Worm (Caenorhabditis elegans) whole organism, L2 larva: Measurements from ENCODE around the gene pgp-1.

Experiments used
- C34F6.9 ChIP-seq: fragments of 150-350 bp; optimal IDR thresholded peaks from 2 replicates; lab custom pipeline; 2014; ENCODE audit warnings: missing biosample characterization, missing genetic modification characterization
- F13H6.1 ChIP-seq: sonication (generic microtip); optimal IDR thresholded peaks from 2 replicates; lab custom pipeline; 2016; ENCODE audit warnings: missing genetic modification characterization, missing compliant biosample characterization
- R02D3.7 ChIP-seq: fragments of 150-350 bp; optimal IDR thresholded peaks from 2 replicates; lab custom pipeline; 2014; ENCODE audit warnings: missing biosample characterization, missing genetic modification characterization
- Y55F3AM.14 ChIP-seq: fragments of 200-800 bp; sonication (Bioruptor generic); optimal IDR thresholded peaks from 2 replicates; lab custom pipeline; 2018; ENCODE audit warnings: mild to moderate bottlenecking, missing genetic modification characterization, missing compliant biosample characterization
- ZK546.5 ChIP-seq: sonication (generic microtip); optimal IDR thresholded peaks from 2 replicates; lab custom pipeline; 2017; ENCODE audit warnings: missing biosample characterization, missing genetic modification characterization
- alr-1 ChIP-seq: fragments of 150-350 bp; optimal IDR thresholded peaks from 2 replicates; lab custom pipeline; 2014; ENCODE audit warnings: missing biosample characterization, missing genetic modification characterization
- aly-2 ChIP-seq: fragments of 150-350 bp; optimal IDR thresholded peaks from 2 replicates; lab custom pipeline; 2014; ENCODE audit warnings: missing biosample characterization, missing genetic modification characterization
- ama-1 ChIP-seq: fragments of 150-350 bp; optimal IDR thresholded peaks from 2 replicates; lab custom pipeline; 2018; ENCODE audit warnings: inconsistent platforms
- blmp-1 ChIP-seq: sonication (generic microtip); optimal IDR thresholded peaks from 2 replicates; lab custom pipeline; 2017; ENCODE audit warnings: missing genetic modification characterization, mild to moderate bottlenecking, missing compliant biosample characterization, antibody characterized with exemption, moderate library complexity; ENCODE audit not compliant: insufficient read depth
- ceh-16 ChIP-seq: fragments of 150-350 bp; optimal IDR thresholded peaks from 2 replicates; lab custom pipeline; 2014; ENCODE audit warnings: missing biosample characterization, missing genetic modification characterization
- ceh-82 ChIP-seq: fragments of 150-350 bp; optimal IDR thresholded peaks from 2 replicates; lab custom pipeline; 2014; ENCODE audit warnings: missing biosample characterization, missing genetic modification characterization
- crh-2 ChIP-seq: sonication (generic microtip); optimal IDR thresholded peaks from 2 replicates; lab custom pipeline; 2017; ENCODE audit warnings: missing biosample characterization, missing genetic modification characterization
- dmd-4 ChIP-seq: sonication (generic microtip); optimal IDR thresholded peaks from 2 replicates; lab custom pipeline; 2017; ENCODE audit warnings: missing biosample characterization, missing genetic modification characterization
- egl-27 ChIP-seq: sonication (generic microtip); optimal IDR thresholded peaks from 3 replicates; lab custom pipeline; 2017; ENCODE audit warnings: missing biosample characterization, missing genetic modification reagents, missing genetic modification characterization
- elt-1 ChIP-seq: fragments of 150-350 bp; optimal IDR thresholded peaks from 2 replicates; lab custom pipeline; 2014; ENCODE audit warnings: missing biosample characterization, missing genetic modification characterization
- elt-3 ChIP-seq: sonication (generic microtip); optimal IDR thresholded peaks from 2 replicates; lab custom pipeline; 2017; ENCODE audit warnings: missing biosample characterization, missing genetic modification characterization
- fos-1 ChIP-seq: fragments of 150-350 bp; optimal IDR thresholded peaks from 2 replicates; lab custom pipeline; 2014; ENCODE audit warnings: missing biosample characterization, missing genetic modification characterization
- gmeb-1 ChIP-seq: fragments of 150-350 bp; optimal IDR thresholded peaks from 2 replicates; lab custom pipeline; 2014; ENCODE audit warnings: missing biosample characterization, missing genetic modification characterization
- lin-11 ChIP-seq: fragments of 150-350 bp; sonication (generic microtip); optimal IDR thresholded peaks from 2 replicates; lab custom pipeline; 2014; ENCODE audit warnings: missing biosample characterization, missing genetic modification characterization, inconsistent platforms, mixed read lengths
- lin-13 ChIP-seq: fragments of 150-350 bp; optimal IDR thresholded peaks from 2 replicates; lab custom pipeline; 2014; ENCODE audit warnings: missing biosample characterization, missing genetic modification reagents, missing genetic modification characterization
- lin-39 ChIP-seq: fragments of 150-350 bp; optimal IDR thresholded peaks from 2 replicates; lab custom pipeline; 2014; ENCODE audit warnings: missing biosample characterization, missing genetic modification reagents, missing genetic modification characterization
- lsy-2 ChIP-seq, 2 experiments: fragments of 150-350 bp in 1 of 2; sonication (generic microtip) in 1 of 2; optimal IDR thresholded peaks; 2 replicates each; lab custom pipeline; 2014 to 2017; ENCODE audit warnings: missing biosample characterization in 2 of 2, missing genetic modification characterization in 2 of 2
- mab-5 ChIP-seq: fragments of 150-350 bp; optimal IDR thresholded peaks from 2 replicates; lab custom pipeline; 2014; ENCODE audit warnings: missing biosample characterization, missing genetic modification characterization
- mbf-1 ChIP-seq: sonication (generic microtip); optimal IDR thresholded peaks from 2 replicates; lab custom pipeline; 2017; ENCODE audit warnings: missing biosample characterization, missing genetic modification characterization
- mdl-1 ChIP-seq, 2 experiments: fragments of 150-350 bp in 1 of 2; sonication (generic microtip) in 1 of 2; optimal IDR thresholded peaks; 2 replicates each; lab custom pipeline; 2017; ENCODE audit warnings: missing biosample characterization in 2 of 2, missing genetic modification characterization in 2 of 2
- nhr-10 ChIP-seq: sonication (generic microtip); optimal IDR thresholded peaks from 2 replicates; lab custom pipeline; 2017; ENCODE audit warnings: missing biosample characterization, missing genetic modification characterization
- nhr-11 ChIP-seq: fragments of 150-350 bp; optimal IDR thresholded peaks from 2 replicates; lab custom pipeline; 2014; ENCODE audit warnings: missing biosample characterization, missing genetic modification characterization
- nhr-12 ChIP-seq: fragments of 150-350 bp; optimal IDR thresholded peaks from 2 replicates; lab custom pipeline; 2014; ENCODE audit warnings: missing biosample characterization, missing genetic modification characterization
- nhr-129 ChIP-seq: fragments of 150-350 bp; optimal IDR thresholded peaks from 2 replicates; lab custom pipeline; 2014; ENCODE audit warnings: missing biosample characterization, missing genetic modification characterization
- nhr-21 ChIP-seq: fragments of 150-350 bp; optimal IDR thresholded peaks from 2 replicates; lab custom pipeline; 2014; ENCODE audit warnings: missing biosample characterization, missing genetic modification characterization
- nhr-23 ChIP-seq: fragments of 150-350 bp; optimal IDR thresholded peaks from 2 replicates; lab custom pipeline; 2014; ENCODE audit warnings: missing biosample characterization, missing genetic modification reagents, missing genetic modification characterization
- nhr-237 ChIP-seq: fragments of 150-350 bp; optimal IDR thresholded peaks from 2 replicates; lab custom pipeline; 2014; ENCODE audit warnings: missing biosample characterization, missing genetic modification characterization
- nhr-25 ChIP-seq: fragments of 150-350 bp; sonication (generic microtip); optimal IDR thresholded peaks from 3 replicates; lab custom pipeline; 2014; ENCODE audit warnings: missing biosample characterization, missing genetic modification characterization
- nhr-6 ChIP-seq: fragments of 150-350 bp; optimal IDR thresholded peaks from 2 replicates; lab custom pipeline; 2014; ENCODE audit warnings: missing biosample characterization, missing genetic modification characterization
- nhr-77 ChIP-seq: fragments of 150-350 bp; optimal IDR thresholded peaks from 2 replicates; lab custom pipeline; 2014; ENCODE audit warnings: missing biosample characterization, missing genetic modification characterization
- peb-1 ChIP-seq: fragments of 150-350 bp; optimal IDR thresholded peaks from 2 replicates; lab custom pipeline; 2014; ENCODE audit warnings: missing biosample characterization, missing genetic modification characterization
- sem-4 ChIP-seq: fragments of 150-350 bp; optimal IDR thresholded peaks from 2 replicates; lab custom pipeline; 2014; ENCODE audit warnings: missing biosample characterization, missing genetic modification reagents, missing genetic modification characterization
- skn-1 ChIP-seq: sonication (generic microtip); optimal IDR thresholded peaks from 2 replicates; lab custom pipeline; 2017; ENCODE audit warnings: missing biosample characterization, missing genetic modification characterization
- sma-3 ChIP-seq: sonication (generic microtip); optimal IDR thresholded peaks from 2 replicates; lab custom pipeline; 2016; ENCODE audit warnings: missing genetic modification reagents, missing genetic modification characterization, missing compliant biosample characterization
- sma-9 ChIP-seq, 2 experiments: fragments of 150-350 bp in 1 of 2; sonication (generic microtip) in 1 of 2; optimal IDR thresholded peaks; 2 replicates each; lab custom pipeline; 2014 to 2016; ENCODE audit warnings: missing genetic modification characterization in 2 of 2, mild to moderate bottlenecking in 1 of 2, missing biosample characterization in 1 of 2, missing compliant biosample characterization in 1 of 2, missing genetic modification reagents in 1 of 2, moderate library complexity in 1 of 2
- snpc-4 ChIP-seq: fragments of 150-350 bp; optimal IDR thresholded peaks from 2 replicates; lab custom pipeline; 2014; ENCODE audit warnings: missing biosample characterization, missing genetic modification characterization
- unc-39 ChIP-seq: fragments of 150-350 bp; optimal IDR thresholded peaks from 2 replicates; lab custom pipeline; 2014; ENCODE audit warnings: missing biosample characterization, missing genetic modification characterization
- unc-55 ChIP-seq: fragments of 150-350 bp; sonication (generic microtip); optimal IDR thresholded peaks from 3 replicates; lab custom pipeline; 2014; ENCODE audit warnings: missing biosample characterization, missing genetic modification reagents, missing genetic modification characterization
- unc-62 ChIP-seq: fragments of 150-350 bp; optimal IDR thresholded peaks from 2 replicates; lab custom pipeline; 2014; ENCODE audit warnings: missing biosample characterization, missing genetic modification reagents, missing genetic modification characterization
- zag-1 ChIP-seq: fragments of 150-350 bp; optimal IDR thresholded peaks from 2 replicates; lab custom pipeline; 2014; ENCODE audit warnings: missing biosample characterization, missing genetic modification characterization
- ztf-1 ChIP-seq: fragments of 200-800 bp; sonication (Bioruptor generic); conservative IDR thresholded peaks from 2 replicates; pipeline ENCODE4 v1.3.6; 2022; ENCODE audit warnings: missing genetic modification characterization, missing compliant biosample characterization
- ztf-11 ChIP-seq: sonication (generic microtip); optimal IDR thresholded peaks from 2 replicates; lab custom pipeline; 2017; ENCODE audit warnings: missing biosample characterization, missing genetic modification characterization
- ztf-4 ChIP-seq: fragments of 150-350 bp; optimal IDR thresholded peaks from 2 replicates; lab custom pipeline; 2014; ENCODE audit warnings: missing biosample characterization, missing genetic modification characterization

pgp-1 gene

DNA sequence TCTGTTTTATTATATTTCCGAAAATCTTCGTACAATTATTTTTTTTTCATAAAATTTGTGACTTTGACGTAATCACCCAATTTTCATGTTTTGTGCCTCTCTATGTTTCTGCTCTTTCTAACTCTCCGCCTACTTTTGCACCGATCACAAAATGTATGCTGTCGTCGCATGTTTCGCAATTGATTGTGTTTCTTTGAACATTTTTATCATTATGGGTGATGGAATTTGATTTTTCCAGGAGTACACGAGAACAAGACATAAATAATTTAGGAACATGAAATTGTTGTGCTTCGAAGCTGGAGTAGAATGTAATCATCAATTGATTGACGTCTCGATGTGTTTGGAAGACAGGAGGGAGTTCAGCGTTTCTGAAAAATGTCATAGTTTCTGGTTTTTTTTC is 2.0 kb upstream of the pgp-1 start:
- TF ChIP-seq elt-3 (tag; lab: Kevin White, UChicago) (no peak), fos-1 (tag; lab: Kevin White, UChicago) (peak; percentile 85), crh-2 (tag; lab: Kevin White, UChicago) (peak; percentile 25), sma-9 (GFP tag; optimal IDR thresholded peaks at IDR 0.05; lab: Kevin White, UChicago) (peak; percentile 44), sma-9 (tag; optimal IDR thresholded peaks at IDR 0.05; lab: Kevin White, UChicago) (no peak)

DNA sequence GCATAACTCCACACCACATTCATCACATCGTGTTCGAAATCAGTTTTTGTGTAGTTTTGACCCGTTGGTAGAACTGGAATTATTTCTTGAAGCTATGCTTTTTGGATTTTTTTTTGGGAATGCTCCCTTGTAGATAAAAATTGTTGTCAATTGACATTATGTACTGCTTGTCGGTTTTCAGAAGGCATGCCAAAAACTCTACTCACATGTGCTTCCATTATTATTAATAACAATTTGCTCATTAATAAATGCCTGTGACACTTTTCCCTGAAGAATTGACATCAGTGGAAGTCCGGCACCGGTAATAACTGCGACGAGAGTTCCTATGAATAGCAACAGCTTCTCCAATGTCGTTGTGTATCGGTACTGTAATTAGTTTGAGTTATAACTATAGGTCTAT is 2.0 kb downstream of the pgp-1 start:
- TF ChIP-seq fos-1 (tag; lab: Kevin White, UChicago) = no peak
- no peak for TF ChIP-seq nhr-11 (tag; lab: Kevin White, UChicago)
- TF ChIP-seq ama-1 (lab: Kevin White, UChicago) = no peak
- TF ChIP-seq lsy-2 (tag; optimal IDR thresholded peaks at IDR 0.05; lab: Kevin White, UChicago) = no peak
- TF ChIP-seq nhr-10 (tag; lab: Kevin White, UChicago) = no peak
- no peak for TF ChIP-seq ztf-11 (tag; lab: Kevin White, UChicago)
- TF ChIP-seq mbf-1 (tag; lab: Kevin White, UChicago) = no peak
- no peak for TF ChIP-seq peb-1 (tag; lab: Kevin White, UChicago)

DNA sequence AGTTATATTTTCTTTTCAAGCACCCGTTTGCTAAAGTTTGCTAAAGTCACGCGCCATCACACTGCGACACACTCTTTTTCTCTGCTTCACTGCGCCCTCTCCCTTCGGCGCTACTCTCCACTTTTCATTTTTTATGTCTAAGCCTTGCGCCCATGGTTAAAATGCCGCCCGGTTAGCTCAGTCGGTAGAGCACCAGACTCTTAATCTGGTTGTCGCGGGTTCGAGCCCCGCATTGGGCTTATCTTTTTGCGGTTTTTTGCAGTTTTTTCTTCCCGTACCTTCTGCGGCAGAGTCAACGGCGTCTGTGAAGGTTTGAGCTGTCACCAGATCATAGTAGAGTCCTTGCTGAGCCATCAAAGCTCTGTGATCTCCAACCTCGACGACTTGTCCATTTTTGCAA is 4.4 kb downstream of the pgp-1 start:
- TF ChIP-seq Y55F3AM.14 (GFP tag; lab: Kevin White, UChicago) = peak; percentile 64
- TF ChIP-seq ztf-1 (GFP tag; lab: Robert Waterston, UW) = no peak
- no peak for TF ChIP-seq alr-1 (tag; lab: Kevin White, UChicago)
- no peak for TF ChIP-seq blmp-1 (tag; lab: Kevin White, UChicago)
- TF ChIP-seq snpc-4 = no peak
- no peak for TF ChIP-seq ztf-11 (tag; lab: Kevin White, UChicago)
- TF ChIP-seq unc-55 (GFP tag; lab: Kevin White, UChicago) = peak; percentile 77
- no peak for TF ChIP-seq ZK546.5
- no peak for TF ChIP-seq nhr-237 (tag; lab: Kevin White, UChicago)
- no peak for TF ChIP-seq ama-1 (lab: Kevin White, UChicago)
- TF ChIP-seq egl-27 (tag; lab: Kevin White, UChicago) = peak; percentile 28
- no peak for TF ChIP-seq ztf-4
- no peak for TF ChIP-seq nhr-6 (tag; lab: Kevin White, UChicago)
- TF ChIP-seq nhr-77 (tag; lab: Kevin White, UChicago) = no peak
- TF ChIP-seq elt-3 (tag; lab: Kevin White, UChicago) = no peak
- TF ChIP-seq lin-39 (tag; lab: Kevin White, UChicago) = no peak
- TF ChIP-seq elt-1 = no peak
- TF ChIP-seq peb-1 (tag; lab: Kevin White, UChicago) = no peak
- no peak for TF ChIP-seq ceh-16 (tag; lab: Kevin White, UChicago)
- TF ChIP-seq lin-13 (GFP tag; lab: Kevin White, UChicago) = peak; percentile 38
- peak; percentile 57 to 75 for TF ChIP-seq lsy-2 (tag; optimal IDR thresholded peaks at IDR 0.05; lab: Kevin White, UChicago)
- TF ChIP-seq fos-1 (tag; lab: Kevin White, UChicago) = peak; percentile 50
- TF ChIP-seq lin-11 (tag; lab: Kevin White, UChicago) = peak; percentile 72
- no peak for TF ChIP-seq nhr-12 (tag; lab: Kevin White, UChicago)
- TF ChIP-seq crh-2 (tag; lab: Kevin White, UChicago) = peak; percentile 57
- TF ChIP-seq sma-9 (GFP tag; optimal IDR thresholded peaks at IDR 0.05; lab: Kevin White, UChicago) = peak; percentile 70
- no peak for TF ChIP-seq sma-9 (tag; optimal IDR thresholded peaks at IDR 0.05; lab: Kevin White, UChicago)
- peak; percentile 45 for TF ChIP-seq mab-5 (tag; lab: Kevin White, UChicago)
- no peak for TF ChIP-seq nhr-23 (tag; lab: Kevin White, UChicago)
- TF ChIP-seq skn-1 (tag; lab: Kevin White, UChicago) = no peak
- peak; percentile 60 for TF ChIP-seq zag-1 (tag; lab: Kevin White, UChicago)
- TF ChIP-seq F13H6.1 (tag; lab: Kevin White, UChicago) = peak; percentile 66
- no peak for TF ChIP-seq aly-2 (tag; lab: Kevin White, UChicago)
- no peak for TF ChIP-seq R02D3.7
- TF ChIP-seq nhr-10 (tag; lab: Kevin White, UChicago) = no peak
- no peak for TF ChIP-seq mbf-1 (tag; lab: Kevin White, UChicago)
- no peak for TF ChIP-seq unc-62
- TF ChIP-seq C34F6.9 (tag; lab: Kevin White, UChicago) = peak; percentile 77
- no peak for TF ChIP-seq nhr-11 (tag; lab: Kevin White, UChicago)
- no peak for TF ChIP-seq ceh-82 (tag; lab: Kevin White, UChicago)
- TF ChIP-seq sem-4 (tag; lab: Kevin White, UChicago) = no peak
- TF ChIP-seq mdl-1 (tag; optimal IDR thresholded peaks at IDR 0.05; lab: Kevin White, UChicago) = peak in 1 of 2 experiments; percentile 52
- TF ChIP-seq nhr-25 = no peak
- peak; percentile 59 for TF ChIP-seq sma-3 (GFP tag; lab: Kevin White, UChicago)
- TF ChIP-seq dmd-4 (tag; lab: Kevin White, UChicago) = no peak
- peak; percentile 81 for TF ChIP-seq nhr-129 (tag; lab: Kevin White, UChicago)
- peak; percentile 68 for TF ChIP-seq gmeb-1 (tag; lab: Kevin White, UChicago)
- no peak for TF ChIP-seq unc-39 (tag; lab: Kevin White, UChicago)
- TF ChIP-seq nhr-21 (tag; lab: Kevin White, UChicago) = peak; percentile 32
